Worm (Caenorhabditis elegans) whole organism, young adult: ENCODE measurements around the gene nhr-78.

ENCODE experiments used
- F23B12.7 ChIP-seq: sonication (generic microtip); optimal IDR thresholded peaks from 2 replicates; lab custom pipeline; 2017; ENCODE audit warnings: missing genetic modification characterization, mild to moderate bottlenecking, missing compliant biosample characterization, antibody characterized with exemption, moderate library complexity; ENCODE audit not compliant: insufficient read depth
- F33H1.4 ChIP-seq: fragments of 200-800 bp; sonication (Bioruptor generic); IDR thresholded peaks from 2 replicates; pipeline ENCODE4 v1.3.6; 2022; ENCODE audit warnings: missing genetic modification reagents, missing genetic modification characterization, missing compliant biosample characterization
- F55B11.4 ChIP-seq: sonication (generic microtip); optimal IDR thresholded peaks from 2 replicates; lab custom pipeline; 2016; ENCODE audit warnings: missing compliant biosample characterization, missing genetic modification characterization, borderline replicate concordance; ENCODE audit not compliant: insufficient read depth
- T07F8.4 ChIP-seq: sonication (generic microtip); optimal IDR thresholded peaks from 2 replicates; lab custom pipeline; 2016; ENCODE audit warnings: mild to moderate bottlenecking, missing genetic modification characterization, moderate library complexity, missing compliant biosample characterization
- Y53F4B.3 ChIP-seq: fragments of 200-800 bp; sonication (Bioruptor generic); IDR thresholded peaks from 2 replicates; pipeline ENCODE4 v1.3.6; 2022; ENCODE audit warnings: missing genetic modification reagents, missing genetic modification characterization, missing compliant biosample characterization
- athp-1 ChIP-seq: sonication (generic microtip); optimal IDR thresholded peaks from 2 replicates; lab custom pipeline; 2017; ENCODE audit warnings: mild to moderate bottlenecking, missing genetic modification characterization, missing compliant biosample characterization
- attf-3 ChIP-seq: fragments of 200-800 bp; sonication (Bioruptor generic); conservative IDR thresholded peaks from 2 replicates; pipeline ENCODE4 v1.3.6; 2022; ENCODE audit warnings: missing genetic modification reagents, missing genetic modification characterization, missing compliant biosample characterization
- hmg-1.2 ChIP-seq: fragments of 200-800 bp; sonication (Bioruptor generic); IDR thresholded peaks from 2 replicates; pipeline ENCODE4 v1.3.6; 2022; ENCODE audit warnings: missing genetic modification reagents, missing genetic modification characterization, missing compliant biosample characterization
- nhr-179 ChIP-seq: sonication (generic microtip); optimal IDR thresholded peaks from 2 replicates; lab custom pipeline; 2016; ENCODE audit warnings: mild to moderate bottlenecking, missing genetic modification characterization, missing compliant biosample characterization
- snpc-4 ChIP-seq, 5 experiments: fragments of 150-350 bp in 1 of 5; sonication (generic microtip) in 4 of 5; optimal IDR thresholded peaks; 2 replicates each; lab custom pipeline; 2014 to 2018; ENCODE audit warnings: missing genetic modification characterization in 5 of 5, missing biosample characterization in 3 of 5, antibody characterized with exemption in 2 of 5, mild to moderate bottlenecking in 2 of 5, missing compliant biosample characterization in 2 of 5, missing genotype in 2 of 5, moderate library complexity in 2 of 5, missing genetic modification reagents in 1 of 5
- unc-130 ChIP-seq: sonication (generic microtip); optimal IDR thresholded peaks from 2 replicates; lab custom pipeline; 2016; ENCODE audit warnings: missing genetic modification reagents, missing genetic modification characterization, missing compliant biosample characterization

DNA sequence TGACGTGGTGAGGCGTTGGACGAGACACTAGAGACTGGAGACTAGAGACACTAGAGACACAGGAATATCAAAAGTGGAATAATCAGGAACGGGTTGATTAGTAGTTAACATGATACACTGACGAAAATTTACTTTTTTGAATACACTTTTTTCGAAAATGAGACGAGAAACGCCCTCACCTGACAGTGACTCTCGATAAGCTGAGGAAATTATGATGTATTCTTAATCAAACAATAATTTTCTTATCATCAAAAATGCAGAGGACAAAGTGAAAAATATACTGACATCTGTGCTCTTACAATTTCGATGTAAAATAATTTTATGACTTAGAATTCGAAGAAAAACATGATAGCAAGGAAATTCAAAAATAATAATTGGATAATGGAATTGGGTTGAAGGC is 18.2 kb downstream of the nhr-78 start:
- TF ChIP-seq T07F8.4 = no peak
- no peak for TF ChIP-seq snpc-4 (GFP tag; optimal IDR thresholded peaks at IDR 0.05; lab: Kevin White, UChicago)
- TF ChIP-seq snpc-4 (tag; optimal IDR thresholded peaks at IDR 0.05; lab: Kevin White, UChicago) = no peak
- TF ChIP-seq F33H1.4 (GFP tag; lab: Robert Waterston, UW) = no peak
- no peak for TF ChIP-seq hmg-1.2
- no peak for TF ChIP-seq unc-130 (GFP tag; lab: Kevin White, UChicago)
- TF ChIP-seq nhr-179 (tag; lab: Kevin White, UChicago) = no peak
- no peak for TF ChIP-seq attf-3 (GFP tag; lab: Robert Waterston, UW)
- no peak for TF ChIP-seq F55B11.4 (tag; lab: Kevin White, UChicago)
- TF ChIP-seq Y53F4B.3 = no peak
- TF ChIP-seq F23B12.7 (tag; lab: Kevin White, UChicago) = no peak
- no peak for TF ChIP-seq athp-1 (tag; lab: Kevin White, UChicago)
